Worm (Caenorhabditis elegans): ENCODE data around the gene glb-27.

glb-27 gene

DNA sequence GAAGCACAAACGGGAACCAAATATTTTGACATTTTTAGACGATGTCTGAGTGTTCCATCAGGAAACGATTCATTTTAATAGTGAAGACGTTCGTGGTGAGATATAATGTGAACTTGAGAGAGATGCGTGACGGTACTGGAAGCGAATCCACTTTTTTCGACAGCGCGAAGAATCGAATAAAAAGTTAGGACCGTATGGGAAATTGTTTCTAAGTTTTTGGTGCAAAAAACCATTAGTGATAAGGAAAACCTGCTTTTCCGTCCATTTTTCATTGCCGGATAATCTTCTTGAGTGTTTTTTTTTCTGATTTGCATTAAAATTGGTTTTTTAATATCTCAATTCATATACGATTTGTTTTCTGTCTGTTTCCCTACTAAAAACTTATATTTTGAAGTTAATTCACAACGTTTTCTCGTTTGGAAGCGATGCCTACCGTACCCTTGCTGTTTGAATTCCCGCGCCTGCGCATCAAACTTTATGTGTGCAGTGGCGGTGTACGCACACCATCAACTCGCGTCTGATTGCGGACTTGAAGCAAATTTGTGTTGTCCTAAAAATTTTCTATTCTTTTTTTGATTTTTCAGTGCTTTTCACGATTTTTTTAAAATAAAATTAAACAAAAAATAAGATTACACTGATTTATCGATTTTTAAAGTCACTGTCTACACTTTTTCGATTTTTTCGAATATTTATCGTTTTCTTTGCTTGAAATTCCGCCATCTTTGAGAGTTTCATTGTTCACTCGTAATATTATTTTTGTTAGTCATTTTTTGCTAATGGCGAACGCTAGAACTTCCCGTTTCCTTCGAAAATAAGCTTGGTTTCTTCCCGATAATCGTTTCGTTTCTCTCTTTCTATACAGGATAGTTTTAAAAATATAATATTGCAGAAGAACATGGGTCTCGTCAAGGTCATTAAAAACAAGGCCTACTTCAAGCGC, 13.2 kb upstream of the glb-27 start, which contains the start of the genes col-38 and rpl-5:
Gene col-38, minus strand, starts transcription at position 51 of the 940 bp plus-strand sequence.
Gene rpl-5, plus strand, starts transcription at position 890 of the 940 bp plus-strand sequence.
- TF ChIP-seq egrh-3 (GFP tag; IDR thresholded peaks at IDR 0.05) (no peak), B0035.1 (tag; optimal IDR thresholded peaks at IDR 0.05) (no peak), attf-5 (GFP tag; optimal IDR thresholded peaks at IDR 0.05) (peak; percentile 94), ceh-58 (GFP tag; IDR thresholded peaks at IDR 0.05) (no peak), F22D6.2 (tag; optimal IDR thresholded peaks at IDR 0.05) (no peak), ztf-28 (GFP tag; IDR thresholded peaks at IDR 0.05) (0 out of 2 replicates have a peak, but pooled peaks have one; percentile 36), dox-1 (GFP tag; IDR thresholded peaks at IDR 0.05) (peak; percentile 83), F55B11.4 (tag; optimal IDR thresholded peaks at IDR 0.05; ENCODE audit: borderline replicate concordance, insufficient read depth) (no peak), tbp1 (GFP tag; optimal IDR thresholded peaks at IDR 0.05) (peak; percentile 63), snpc-4 (GFP tag; optimal IDR thresholded peaks at IDR 0.05) (peak; percentile 37), snpc-4 (tag; optimal IDR thresholded peaks at IDR 0.05) (peak; percentile 36 to 75 (median 56)), cebp-2 (GFP tag; IDR thresholded peaks at IDR 0.05) (no peak), lin-40 (tag; optimal IDR thresholded peaks at IDR 0.05) (peak; percentile 56), Y95B8A.8 (GFP tag; IDR thresholded peaks at IDR 0.05) (0 out of 2 replicates have a peak, but pooled peaks have one; percentile 64), pha-4 (tag; optimal IDR thresholded peaks at IDR 0.05) (peak; percentile 57), ztf-6 (GFP tag; IDR thresholded peaks at IDR 0.05) (no peak), egl-44 (GFP tag; IDR thresholded peaks at IDR 0.05) (no peak), ztf-25 (GFP tag; IDR thresholded peaks at IDR 0.05) (no peak), ceh-79 (tag; optimal IDR thresholded peaks at IDR 0.05) (no peak), lsy-27 (tag; optimal IDR thresholded peaks at IDR 0.05; ENCODE audit: borderline replicate concordance, insufficient read depth) (no peak), lag-1 (GFP tag; IDR thresholded peaks at IDR 0.05) (no peak), aptf-2 (GFP tag; conservative IDR thresholded peaks at IDR 0.05) (no peak), madf-8 (GFP tag; conservative IDR thresholded peaks at IDR 0.05) (peak; percentile 65), ztf-26 (tag; optimal IDR thresholded peaks at IDR 0.05) (peak; percentile 29), tbx-9 (tag; optimal IDR thresholded peaks at IDR 0.05; ENCODE audit: borderline replicate concordance) (no peak), Y56A3A.18 (GFP tag; IDR thresholded peaks at IDR 0.05) (no peak), K11D2.4 (GFP tag; IDR thresholded peaks at IDR 0.05) (no peak), F10E7.11 (tag; optimal IDR thresholded peaks at IDR 0.05) (no peak), attf-6 (GFP tag; IDR thresholded peaks at IDR 0.05) (no peak), ccch-3 (GFP tag; optimal IDR thresholded peaks at IDR 0.05) (no peak), ztf-3 (GFP tag; optimal IDR thresholded peaks at IDR 0.05) (no peak), bed-1 (GFP tag; IDR thresholded peaks at IDR 0.05) (no peak), nhr-27 (tag; optimal IDR thresholded peaks at IDR 0.05) (no peak), zim-3 (tag; optimal IDR thresholded peaks at IDR 0.05) (no peak), nhr-80 (tag; optimal IDR thresholded peaks at IDR 0.05) (peak; percentile 52), hrde-1 (tag; optimal IDR thresholded peaks at IDR 0.05; ENCODE audit: borderline replicate concordance) (no peak), hlh-26 (GFP tag; conservative IDR thresholded peaks at IDR 0.05) (no peak), Y53G8AR.9 (GFP tag; conservative IDR thresholded peaks at IDR 0.05) (no peak), D2030.7 (GFP tag; IDR thresholded peaks at IDR 0.05) (peak; percentile 71), attf-3 (GFP tag; conservative IDR thresholded peaks at IDR 0.05) (peak; percentile 64), cebp-1 (GFP tag; IDR thresholded peaks at IDR 0.05) (peak; percentile 25; the same call in 1 of the 2 replicates), cebp-1 (tag; optimal IDR thresholded peaks at IDR 0.05) (peak; percentile 72), repo-1 (tag; optimal IDR thresholded peaks at IDR 0.05) (no peak), zfh-2 (GFP tag; conservative IDR thresholded peaks at IDR 0.05) (no peak), ekl-4 (GFP tag; IDR thresholded peaks at IDR 0.05) (peak; percentile 81), F39B2.1 (GFP tag; IDR thresholded peaks at IDR 0.05) (no peak), him-1 (tag; optimal IDR thresholded peaks at IDR 0.05) (peak; percentile 25)
